Fruit fly (Drosophila melanogaster) whole organism, embryonic: ENCODE data around the gene Lcp65Ag1.

ENCODE experiments used
- Ada2b ChIP-seq: fragments of 200-800 bp; sonication (Bioruptor generic); IDR thresholded peaks from 2 replicates; pipeline ENCODE4 v1.3.6; 2022; ENCODE audit warnings: missing biosample characterization, missing genetic modification characterization
- Atf3 ChIP-seq: fragments of 200-800 bp; sonication (Bioruptor generic); optimal IDR thresholded peaks from 3 replicates; lab custom pipeline; 2016; ENCODE audit warnings: missing biosample characterization, missing genetic modification characterization
- Awh ChIP-seq: fragments of 200-800 bp; sonication (Bioruptor generic); IDR thresholded peaks from 2 replicates; pipeline ENCODE4, ENCODE4 v1.3.6; 2022; ENCODE audit warnings: missing biosample characterization, missing genetic modification characterization
- B-H1 ChIP-seq: fragments of 200-800 bp; sonication (Bioruptor generic); IDR thresholded peaks from 3 replicates; pipeline ENCODE4 v1.3.6; 2022; ENCODE audit warnings: missing biosample characterization, missing genetic modification characterization
- CG10462 ChIP-seq: fragments of 200-800 bp; sonication (Bioruptor generic); optimal IDR thresholded peaks from 2 replicates; lab custom pipeline; 2016; ENCODE audit warnings: missing biosample characterization, missing genetic modification characterization
- CG11093 ChIP-seq: fragments of 200-800 bp; sonication (Bioruptor generic); IDR thresholded peaks from 3 replicates; pipeline ENCODE4 v1.3.6; 2022; ENCODE audit warnings: missing biosample characterization, missing genetic modification characterization
- CG12071 ChIP-seq: fragments of 200-800 bp; sonication (Bioruptor generic); optimal IDR thresholded peaks from 3 replicates; lab custom pipeline; 2018; ENCODE audit warnings: missing biosample characterization, mild to moderate bottlenecking, missing genetic modification characterization
- CG12942 ChIP-seq: fragments of 200-800 bp; sonication (Bioruptor generic); optimal IDR thresholded peaks from 3 replicates; lab custom pipeline; 2016; ENCODE audit warnings: missing biosample characterization, missing genetic modification characterization
- CG14710 ChIP-seq: fragments of 200-800 bp; sonication (Bioruptor generic); optimal IDR thresholded peaks from 3 replicates; lab custom pipeline; 2019; ENCODE audit warnings: missing biosample characterization, mild to moderate bottlenecking, missing genetic modification characterization, moderate library complexity
- CG14860 ChIP-seq: fragments of 200-800 bp; sonication (Bioruptor generic); IDR thresholded peaks from 3 replicates; pipeline ENCODE4 v1.3.6; 2022; ENCODE audit warnings: missing biosample characterization, missing genetic modification characterization; ENCODE audit not compliant: partially characterized antibody
- CG15514 ChIP-seq: fragments of 200-800 bp; sonication (Bioruptor generic); optimal IDR thresholded peaks from 3 replicates; lab custom pipeline; 2017; ENCODE audit warnings: missing biosample characterization, missing genetic modification characterization, mild to moderate bottlenecking, moderate library complexity, missing genetic modification reagents
- CG1602 ChIP-seq: fragments of 200-800 bp; sonication (Bioruptor generic); optimal IDR thresholded peaks from 3 replicates; lab custom pipeline; 2016; ENCODE audit warnings: missing biosample characterization, missing genetic modification characterization
- CG1647 ChIP-seq: fragments of 200-800 bp; sonication (Bioruptor generic); optimal IDR thresholded peaks from 3 replicates; lab custom pipeline; 2016; ENCODE audit warnings: missing biosample characterization, missing genetic modification characterization
- CG17186 ChIP-seq: fragments of 200-800 bp; sonication (Bioruptor generic); optimal IDR thresholded peaks from 3 replicates; lab custom pipeline; 2017; ENCODE audit warnings: missing biosample characterization, missing genetic modification reagents, missing genetic modification characterization
- CG2678 ChIP-seq: fragments of 200-800 bp; sonication (Bioruptor generic); optimal IDR thresholded peaks from 3 replicates; lab custom pipeline; 2019; ENCODE audit warnings: missing biosample characterization, mild to moderate bottlenecking, missing genetic modification characterization, moderate library complexity
- CG30431 ChIP-seq: fragments of 200-800 bp; sonication (Bioruptor generic); optimal IDR thresholded peaks from 2 replicates; lab custom pipeline; 2017; ENCODE audit warnings: missing biosample characterization, missing genetic modification characterization
- CG4282 ChIP-seq: fragments of 200-800 bp; sonication (Bioruptor generic); optimal IDR thresholded peaks from 2 replicates; lab custom pipeline; 2016; ENCODE audit warnings: missing biosample characterization, missing genetic modification characterization
- CG5180 ChIP-seq: fragments of 200-800 bp; sonication (Bioruptor generic); optimal IDR thresholded peaks from 3 replicates; lab custom pipeline; 2017; ENCODE audit warnings: missing biosample characterization, missing genetic modification characterization, mild to moderate bottlenecking, moderate library complexity, missing genetic modification reagents
- CG6765 ChIP-seq: fragments of 200-800 bp; sonication (Bioruptor generic); optimal IDR thresholded peaks from 3 replicates; lab custom pipeline; 2017; ENCODE audit warnings: missing biosample characterization, mild to moderate bottlenecking, missing genetic modification characterization
- CG8359 ChIP-seq: fragments of 200-800 bp; sonication (Bioruptor generic); optimal IDR thresholded peaks from 2 replicates; lab custom pipeline; 2017; ENCODE audit warnings: missing biosample characterization, mild to moderate bottlenecking, missing genetic modification characterization, borderline replicate concordance
- CG8478 ChIP-seq: fragments of >200 bp; optimal IDR thresholded peaks from 2 replicates; lab custom pipeline; 2018
- CoRest ChIP-seq: fragments of 200-800 bp; sonication (Bioruptor generic); optimal IDR thresholded peaks from 3 replicates; lab custom pipeline; 2018; ENCODE audit warnings: missing biosample characterization, mild to moderate bottlenecking, missing genetic modification characterization, moderate library complexity
- CrebB ChIP-seq: fragments of 200-800 bp; sonication (Bioruptor generic); optimal IDR thresholded peaks from 3 replicates; lab custom pipeline; 2018; ENCODE audit warnings: missing biosample characterization, mild to moderate bottlenecking, missing genetic modification characterization
- Dip3 ChIP-seq: fragments of 200-800 bp; sonication (Bioruptor generic); optimal IDR thresholded peaks from 3 replicates; lab custom pipeline; 2016; ENCODE audit warnings: missing biosample characterization, missing genetic modification characterization
- Fer3 ChIP-seq: fragments of 200-800 bp; sonication (Bioruptor generic); optimal IDR thresholded peaks from 2 replicates; lab custom pipeline; 2018; ENCODE audit warnings: missing biosample characterization, mild to moderate bottlenecking, missing genetic modification characterization, moderate library complexity
- Hr39 ChIP-seq: fragments of >200 bp; optimal IDR thresholded peaks from 2 replicates; lab custom pipeline; 2017
- Lpt ChIP-seq: fragments of >200 bp; optimal IDR thresholded peaks from 2 replicates; lab custom pipeline; 2018; ENCODE audit warnings: missing biosample characterization, missing genetic modification characterization
- Poxn ChIP-seq: fragments of 200-800 bp; sonication (Bioruptor generic); IDR thresholded peaks from 2 replicates; pipeline ENCODE4 v1.3.6; 2022; ENCODE audit warnings: missing biosample characterization, missing genetic modification characterization
- Rfx ChIP-seq: fragments of 200-800 bp; sonication (Bioruptor generic); IDR thresholded peaks from 2 replicates; pipeline ENCODE4 v1.3.6; 2022; ENCODE audit warnings: missing biosample characterization, missing genetic modification characterization
- Side ChIP-seq: fragments of 200-800 bp; sonication (Bioruptor generic); optimal IDR thresholded peaks from 2 replicates; lab custom pipeline; 2016; ENCODE audit warnings: missing biosample characterization, missing genetic modification characterization
- Sox100B ChIP-seq: fragments of 200-800 bp; sonication (Bioruptor generic); optimal IDR thresholded peaks from 3 replicates; lab custom pipeline; 2018; ENCODE audit warnings: missing biosample characterization, mild to moderate bottlenecking, missing genetic modification characterization
- Usf ChIP-seq: fragments of 200-800 bp; sonication (Bioruptor generic); optimal IDR thresholded peaks from 2 replicates; lab custom pipeline; 2017; ENCODE audit warnings: missing genotype, missing biosample characterization, missing genetic modification characterization
- Xrp1 ChIP-seq: fragments of 200-800 bp; sonication (Bioruptor generic); IDR thresholded peaks from 2 replicates; pipeline ENCODE4 v1.3.6; 2022; ENCODE audit warnings: missing biosample characterization, missing genetic modification characterization
- ase ChIP-seq: fragments of 200-800 bp; sonication (Bioruptor generic); IDR thresholded peaks from 3 replicates; pipeline ENCODE4 v1.3.6; 2022; ENCODE audit warnings: missing biosample characterization, missing genetic modification characterization
- bowl ChIP-seq: fragments of 200-800 bp; sonication (Bioruptor generic); IDR thresholded peaks from 2 replicates; pipeline ENCODE4 v1.3.6; 2022; ENCODE audit warnings: missing biosample characterization, missing genetic modification characterization
- disco-r ChIP-seq: fragments of 200-800 bp; sonication (Bioruptor generic); optimal IDR thresholded peaks from 2 replicates; lab custom pipeline; 2016; ENCODE audit warnings: missing biosample characterization, missing genetic modification characterization
- dm ChIP-seq: fragments of 200-800 bp; sonication (Bioruptor generic); optimal IDR thresholded peaks from 3 replicates; lab custom pipeline; 2016; ENCODE audit warnings: missing biosample characterization, missing genetic modification characterization
- dmrt99B ChIP-seq: fragments of 200-800 bp; sonication (Bioruptor generic); optimal IDR thresholded peaks from 2 replicates; lab custom pipeline; 2018; ENCODE audit warnings: missing biosample characterization, mild to moderate bottlenecking, missing genetic modification characterization, moderate library complexity
- en ChIP-seq: fragments of 200-800 bp; sonication (Bioruptor generic); optimal IDR thresholded peaks from 2 replicates; lab custom pipeline; 2016; ENCODE audit warnings: missing biosample characterization, missing genetic modification characterization
- fd64A ChIP-seq: fragments of 200-800 bp; sonication (Bioruptor generic); optimal IDR thresholded peaks from 3 replicates; lab custom pipeline; 2018; ENCODE audit warnings: missing biosample characterization, mild to moderate bottlenecking, missing genetic modification characterization
- fd96Cb ChIP-seq: fragments of 200-800 bp; sonication (Bioruptor generic); optimal IDR thresholded peaks from 2 replicates; lab custom pipeline; 2018; ENCODE audit warnings: missing biosample characterization, mild to moderate bottlenecking, missing genetic modification characterization, moderate library complexity
- gsb ChIP-seq: fragments of 200-800 bp; sonication (Bioruptor generic); IDR thresholded peaks from 2 replicates; pipeline ENCODE4 v1.3.6; 2022; ENCODE audit warnings: missing biosample characterization, missing genetic modification characterization
- hkb ChIP-seq, 2 experiments: fragments of 200-800 bp in 1 of 2; fragments of >200 bp in 1 of 2; sonication (Bioruptor generic) in 1 of 2; IDR thresholded peaks in 1 of 2; optimal IDR thresholded peaks in 1 of 2; 2 replicates each; pipeline versions ENCODE4 v1.3.6 to Lab custom; 2017 to 2022; ENCODE audit warnings: missing biosample characterization in 1 of 2, missing genetic modification characterization in 1 of 2
- mirr ChIP-seq: fragments of 200-800 bp; sonication (Bioruptor generic); optimal IDR thresholded peaks from 3 replicates; lab custom pipeline; 2018; ENCODE audit warnings: missing biosample characterization, mild to moderate bottlenecking, missing genetic modification characterization
- nom ChIP-seq: fragments of 200-800 bp; sonication (Bioruptor generic); optimal IDR thresholded peaks from 2 replicates; lab custom pipeline; 2017; ENCODE audit warnings: missing biosample characterization, missing genetic modification characterization, mild to moderate bottlenecking, moderate library complexity, missing genetic modification reagents
- odd ChIP-seq: fragments of 200-800 bp; sonication (Bioruptor generic); optimal IDR thresholded peaks from 2 replicates; lab custom pipeline; 2017; ENCODE audit warnings: missing biosample characterization, mild to moderate bottlenecking, missing genetic modification characterization
- pzg ChIP-seq: fragments of 200-800 bp; sonication (Bioruptor generic); optimal IDR thresholded peaks from 3 replicates; lab custom pipeline; 2018; ENCODE audit warnings: missing biosample characterization, mild to moderate bottlenecking, missing genetic modification characterization, moderate library complexity
- sens ChIP-seq: fragments of 200-800 bp; sonication (Bioruptor generic); peaks from one replicate; lab custom pipeline; 2016; ENCODE audit warnings: missing biosample characterization, missing genetic modification characterization
- so ChIP-seq: fragments of 200-800 bp; sonication (Bioruptor generic); IDR thresholded peaks from 3 replicates; pipeline ENCODE4 v1.3.6; 2022; ENCODE audit warnings: missing biosample characterization, missing genetic modification characterization
- usp ChIP-seq: fragments of >200 bp; optimal IDR thresholded peaks from 2 replicates; lab custom pipeline; 2017; ENCODE audit warnings: missing biosample characterization, missing genetic modification characterization
- zen ChIP-seq: fragments of 200-800 bp; sonication (Bioruptor generic); optimal IDR thresholded peaks from 3 replicates; lab custom pipeline; 2018; ENCODE audit warnings: missing biosample characterization, mild to moderate bottlenecking, missing genetic modification characterization, moderate library complexity

The Lcp65Ag1 gene

DNA sequence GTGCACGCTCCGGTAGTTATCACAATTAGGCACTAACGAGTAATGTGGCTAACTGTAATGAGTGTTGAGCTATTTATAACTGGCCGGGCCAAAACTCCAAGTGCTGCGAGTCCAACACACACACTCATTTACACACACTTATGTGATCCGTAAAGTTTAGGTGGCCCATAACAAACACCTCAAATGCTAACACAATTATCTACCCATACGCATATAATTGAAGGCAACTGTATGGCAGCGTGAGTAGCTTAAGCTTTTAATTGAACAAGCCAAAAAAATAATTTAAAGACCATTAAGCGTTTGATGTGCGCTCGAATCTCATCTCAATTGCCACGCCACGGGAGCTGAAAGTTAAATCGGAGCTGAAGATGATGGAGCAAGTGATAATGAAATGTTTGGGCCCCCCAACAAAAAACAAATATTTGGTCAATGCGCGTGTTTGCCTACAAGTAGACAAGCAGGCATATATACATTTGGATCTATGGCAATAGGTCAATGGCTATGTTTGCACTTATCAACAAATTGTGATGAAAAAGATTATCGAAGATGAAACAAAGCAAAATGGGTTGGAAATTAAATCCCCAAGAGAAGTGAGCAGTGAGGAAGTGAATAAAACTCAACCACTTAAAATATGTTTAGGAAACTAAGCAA, 5.0 kb upstream of the Lcp65Ag1 start, which contains the start of gene Cpr65Av (continued):
- no peak for TF ChIP-seq CG4282 (GFP tag; lab: Kevin White, UChicago)
- no peak for TF ChIP-seq bowl (GFP tag; lab: Robert Waterston, UW)
- TF ChIP-seq CG1602 (GFP tag; lab: Kevin White, UChicago), result no peak
- TF ChIP-seq CG10462 (GFP tag; lab: Kevin White, UChicago), result no peak
- TF ChIP-seq CG8478 (lab: Kevin White, UChicago), result no peak
- no peak for TF ChIP-seq en
- peak; percentile 59 for TF ChIP-seq dmrt99B (tag; lab: Kevin White, UChicago)
- no peak for TF ChIP-seq CG14710 (tag; lab: Kevin White, UChicago)
- peak; percentile 17 for TF ChIP-seq CG12071 (GFP tag; lab: Kevin White, UChicago)
- TF ChIP-seq sens (GFP tag; lab: Kevin White, UChicago), result peak; percentile 83
- TF ChIP-seq Fer3, result no peak
- TF ChIP-seq Xrp1 (GFP tag; lab: Robert Waterston, UW), result no peak
- TF ChIP-seq so (GFP tag; lab: Robert Waterston, UW), result no peak
- TF ChIP-seq CG1647 (GFP tag; lab: Kevin White, UChicago), result no peak
- no peak for TF ChIP-seq pzg (GFP tag; lab: Kevin White, UChicago)
- no peak for TF ChIP-seq ase
- no peak for TF ChIP-seq fd96Cb (tag; lab: Kevin White, UChicago)
- no peak for TF ChIP-seq gsb
- no peak for TF ChIP-seq CG14860 (GFP tag; lab: Robert Waterston, UW)
- TF ChIP-seq disco-r (GFP tag; lab: Kevin White, UChicago), result no peak
- peak; percentile 30 for TF ChIP-seq CG5180 (GFP tag; lab: Kevin White, UChicago)
- no peak for TF ChIP-seq CG17186 (GFP tag; lab: Kevin White, UChicago)
- peak; percentile 27 for TF ChIP-seq CG2678 (tag; lab: Kevin White, UChicago)
- TF ChIP-seq Hr39, result no peak
- no peak for TF ChIP-seq Poxn (GFP tag; lab: Robert Waterston, UW)
- TF ChIP-seq B-H1 (GFP tag; lab: Robert Waterston, UW), result no peak
- TF ChIP-seq CoRest (tag; lab: Kevin White, UChicago), result peak; percentile 7
- no peak for TF ChIP-seq Rfx
- peak; percentile 55 for TF ChIP-seq Awh
- TF ChIP-seq Lpt (GFP tag; lab: Kevin White, UChicago), result no peak
- TF ChIP-seq hkb (optimal IDR thresholded peaks at IDR 0.05; lab: Kevin White, UChicago), result no peak
- TF ChIP-seq hkb (GFP tag; IDR thresholded peaks at IDR 0.05; lab: Robert Waterston, UW), result peak; percentile 28; the same call in 1 of the 2 replicates
- peak; percentile 6 for TF ChIP-seq Atf3 (GFP tag; lab: Kevin White, UChicago)
- TF ChIP-seq CG11093 (GFP tag; lab: Robert Waterston, UW), result no peak
- peak; percentile 28 for TF ChIP-seq mirr (GFP tag; lab: Kevin White, UChicago)
- peak; percentile 16 for TF ChIP-seq fd64A
- no peak for TF ChIP-seq Side (GFP tag; lab: Kevin White, UChicago)
- TF ChIP-seq Usf (GFP tag; lab: Kevin White, UChicago), result no peak
- no peak for TF ChIP-seq CG30431 (GFP tag; lab: Kevin White, UChicago)
- no peak for TF ChIP-seq CG6765 (GFP tag; lab: Kevin White, UChicago)
- peak; percentile 33 for TF ChIP-seq odd
- TF ChIP-seq CG8359 (GFP tag; lab: Kevin White, UChicago), result no peak
- TF ChIP-seq Ada2b, result no peak
- no peak for TF ChIP-seq nom (GFP tag; lab: Kevin White, UChicago)
- TF ChIP-seq usp, result no peak
- peak; percentile 38 for TF ChIP-seq Sox100B (GFP tag; lab: Kevin White, UChicago)
- no peak for TF ChIP-seq Dip3 (GFP tag; lab: Kevin White, UChicago)
- TF ChIP-seq CG15514, result no peak
- no peak for TF ChIP-seq dm (GFP tag; lab: Kevin White, UChicago)
- peak; percentile 26 for TF ChIP-seq CrebB (tag; lab: Kevin White, UChicago)
- no peak for TF ChIP-seq CG12942 (GFP tag; lab: Kevin White, UChicago)
- TF ChIP-seq zen (tag; lab: Kevin White, UChicago), result no peak
